Fruit fly (Drosophila melanogaster) whole organism, wandering third instar larva: Measurements from ENCODE around the gene mri.
A peak's percentile ranks its signal among the peaks of the same experiment; 100 is the strongest.

Experiments used
- Abd-B ChIP-seq: fragments of >200 bp; optimal IDR thresholded peaks from 2 replicates; lab custom pipeline; 2017; ENCODE audit warnings: missing biosample characterization, missing genetic modification characterization
- CG32264 ChIP-seq: fragments of 200-800 bp; sonication (Bioruptor generic); optimal IDR thresholded peaks from 2 replicates; lab custom pipeline; 2016; ENCODE audit warnings: missing biosample characterization, missing genetic modification characterization
- CG9705 ChIP-seq: fragments of 200-800 bp; sonication (Bioruptor generic); optimal IDR thresholded peaks from 2 replicates; lab custom pipeline; 2018; ENCODE audit warnings: missing biosample characterization, mild to moderate bottlenecking, missing genetic modification characterization
- CrebA ChIP-seq: fragments of 200-800 bp; sonication (Bioruptor generic); optimal IDR thresholded peaks from 2 replicates; lab custom pipeline; 2016; ENCODE audit warnings: missing biosample characterization, mild to moderate bottlenecking, missing genetic modification characterization, borderline replicate concordance
- Dfd ChIP-seq: fragments of >200 bp; optimal IDR thresholded peaks from 2 replicates; lab custom pipeline; 2017; ENCODE audit warnings: missing biosample characterization, missing genetic modification characterization
- Dif ChIP-seq: fragments of 200-275, 200-300 bp; sonication (Bioruptor generic); optimal IDR thresholded peaks from 2 replicates; lab custom pipeline; 2018; ENCODE audit warnings: missing biosample characterization, missing genetic modification characterization; ENCODE audit not compliant: partially characterized antibody
- GATAd ChIP-seq: sonication (Bioruptor generic); optimal IDR thresholded peaks from 2 replicates; lab custom pipeline; 2016; ENCODE audit warnings: missing biosample characterization, missing genetic modification characterization
- HLH106 ChIP-seq: fragments of 200-800 bp; optimal IDR thresholded peaks from 3 replicates; lab custom pipeline; 2019; ENCODE audit warnings: missing biosample characterization, mild to moderate bottlenecking, missing genetic modification characterization, moderate library complexity
- Hnf4 ChIP-seq: fragments of 200-800 bp; sonication (Bioruptor generic); optimal IDR thresholded peaks from 2 replicates; lab custom pipeline; 2016; ENCODE audit warnings: missing biosample characterization, mild to moderate bottlenecking, missing genetic modification characterization
- Hr78 ChIP-seq: fragments of >200 bp; optimal IDR thresholded peaks from 2 replicates; lab custom pipeline; 2017; ENCODE audit warnings: missing biosample characterization, missing genetic modification characterization
- Hr83 ChIP-seq: fragments of 200-300 bp; sonication (Bioruptor generic); optimal IDR thresholded peaks from 2 replicates; lab custom pipeline; 2016; ENCODE audit warnings: missing biosample characterization, mild to moderate bottlenecking, missing genetic modification characterization, moderate library complexity; ENCODE audit not compliant: poor library complexity, severe bottlenecking
- Jra ChIP-seq: sonication (Bioruptor generic); optimal IDR thresholded peaks from 2 replicates; lab custom pipeline; 2016; ENCODE audit warnings: missing biosample characterization, missing genetic modification characterization
- Mio ChIP-seq: sonication (Bioruptor generic); optimal IDR thresholded peaks from 2 replicates; lab custom pipeline; 2016; ENCODE audit warnings: missing biosample characterization, missing genetic modification characterization
- N ChIP-seq: fragments of >200 bp; optimal IDR thresholded peaks from 2 replicates; lab custom pipeline; 2018; ENCODE audit warnings: missing biosample characterization, missing external identifiers, missing genetic modification characterization
- OdsH ChIP-seq: fragments of 200-800 bp; sonication (Bioruptor generic); optimal IDR thresholded peaks from 2 replicates; lab custom pipeline; 2016; ENCODE audit warnings: missing biosample characterization, mild to moderate bottlenecking, missing genetic modification characterization
- Rel ChIP-seq, 2 experiments: fragments of 200-800 bp; sonication (Bioruptor generic) in 1 of 2; optimal IDR thresholded peaks; 2 replicates in 1 of 2; 3 replicates in 1 of 2; lab custom pipeline; 2016 to 2019; ENCODE audit warnings: mild to moderate bottlenecking in 2 of 2, missing biosample characterization in 2 of 2, missing genetic modification characterization in 2 of 2, moderate library complexity in 1 of 2
- Sp1 ChIP-seq: fragments of 200-800 bp; sonication (Bioruptor generic); optimal IDR thresholded peaks from 3 replicates; lab custom pipeline; 2019; ENCODE audit warnings: missing biosample characterization, mild to moderate bottlenecking, missing genetic modification characterization, moderate library complexity
- Vsx2 ChIP-seq: fragments of 200-300, 225-300 bp; sonication (Bioruptor generic); optimal IDR thresholded peaks from 2 replicates; lab custom pipeline; 2018; ENCODE audit warnings: missing biosample characterization, missing genetic modification characterization; ENCODE audit not compliant: partially characterized antibody
- br ChIP-seq: fragments of 200-800 bp; sonication (Bioruptor generic); optimal IDR thresholded peaks from 2 replicates; lab custom pipeline; 2016; ENCODE audit warnings: missing biosample characterization, missing genetic modification characterization
- brk ChIP-seq: fragments of 200-800 bp; sonication (Bioruptor generic); optimal IDR thresholded peaks from 2 replicates; lab custom pipeline; 2016; ENCODE audit warnings: missing biosample characterization, mild to moderate bottlenecking, missing genetic modification characterization
- dl ChIP-seq, 2 experiments: fragments of 175-275, 200-275 bp in 1 of 2; fragments of 200-275 bp in 1 of 2; sonication (Bioruptor generic); optimal IDR thresholded peaks; lab custom pipeline; 2018; ENCODE audit warnings: mild to moderate bottlenecking in 2 of 2, missing biosample characterization in 2 of 2, missing genetic modification characterization in 2 of 2, moderate library complexity in 2 of 2; ENCODE audit not compliant: partially characterized antibody in 2 of 2, insufficient read depth in 1 of 2
- dmrt93B ChIP-seq: fragments of 200-800 bp; sonication (Bioruptor generic); optimal IDR thresholded peaks from 2 replicates; lab custom pipeline; 2018; ENCODE audit warnings: missing biosample characterization, mild to moderate bottlenecking, missing genetic modification characterization
- dsf ChIP-seq: sonication (Bioruptor generic); optimal IDR thresholded peaks from 2 replicates; lab custom pipeline; 2016; ENCODE audit warnings: missing biosample characterization, missing genetic modification characterization, borderline replicate concordance
- ey ChIP-seq: fragments of 200-800 bp; sonication (Bioruptor generic); optimal IDR thresholded peaks from 2 replicates; lab custom pipeline; 2016; ENCODE audit warnings: missing biosample characterization, missing genetic modification characterization
- foxo ChIP-seq, 2 experiments: fragments of 200-800 bp; sonication (Bioruptor generic); optimal IDR thresholded peaks; 2 replicates in 1 of 2; 3 replicates in 1 of 2; lab custom pipeline; 2016 to 2017; ENCODE audit warnings: missing biosample characterization in 2 of 2, missing genetic modification characterization in 2 of 2
- fru ChIP-seq: fragments of 200-800 bp; sonication (Bioruptor generic); optimal IDR thresholded peaks from 3 replicates; lab custom pipeline; 2016; ENCODE audit warnings: missing biosample characterization, mild to moderate bottlenecking, missing genetic modification characterization
- h ChIP-seq: fragments of 200-800 bp; sonication (Bioruptor generic); optimal IDR thresholded peaks from 3 replicates; lab custom pipeline; 2016; ENCODE audit warnings: missing biosample characterization, mild to moderate bottlenecking, missing genetic modification characterization
- pan ChIP-seq: fragments of >200 bp; optimal IDR thresholded peaks from 2 replicates; lab custom pipeline; 2017
- psq ChIP-seq: fragments of 200-800 bp; sonication (Bioruptor generic); optimal IDR thresholded peaks from 3 replicates; lab custom pipeline; 2017; ENCODE audit warnings: missing biosample characterization, mild to moderate bottlenecking, missing genetic modification characterization, moderate library complexity
- rgr ChIP-seq: fragments of 200-800 bp; sonication (Bioruptor generic); optimal IDR thresholded peaks from 3 replicates; lab custom pipeline; 2016; ENCODE audit warnings: missing biosample characterization, mild to moderate bottlenecking, missing genetic modification characterization
- sage ChIP-seq: fragments of 200-800 bp; sonication (Bioruptor generic); optimal IDR thresholded peaks from 2 replicates; lab custom pipeline; 2016; ENCODE audit warnings: missing biosample characterization, mild to moderate bottlenecking, missing genetic modification characterization
- sv ChIP-seq: fragments of 200-800 bp; sonication (Bioruptor generic); optimal IDR thresholded peaks from 3 replicates; lab custom pipeline; 2016; ENCODE audit warnings: missing biosample characterization, missing genetic modification characterization
- tai ChIP-seq: sonication (Bioruptor generic); optimal IDR thresholded peaks from 2 replicates; lab custom pipeline; 2016; ENCODE audit warnings: missing biosample characterization, missing genetic modification characterization
- usp ChIP-seq: fragments of >200 bp; optimal IDR thresholded peaks from 2 replicates; lab custom pipeline; 2017; ENCODE audit warnings: missing biosample characterization, missing genetic modification characterization

Gene mri

DNA sequence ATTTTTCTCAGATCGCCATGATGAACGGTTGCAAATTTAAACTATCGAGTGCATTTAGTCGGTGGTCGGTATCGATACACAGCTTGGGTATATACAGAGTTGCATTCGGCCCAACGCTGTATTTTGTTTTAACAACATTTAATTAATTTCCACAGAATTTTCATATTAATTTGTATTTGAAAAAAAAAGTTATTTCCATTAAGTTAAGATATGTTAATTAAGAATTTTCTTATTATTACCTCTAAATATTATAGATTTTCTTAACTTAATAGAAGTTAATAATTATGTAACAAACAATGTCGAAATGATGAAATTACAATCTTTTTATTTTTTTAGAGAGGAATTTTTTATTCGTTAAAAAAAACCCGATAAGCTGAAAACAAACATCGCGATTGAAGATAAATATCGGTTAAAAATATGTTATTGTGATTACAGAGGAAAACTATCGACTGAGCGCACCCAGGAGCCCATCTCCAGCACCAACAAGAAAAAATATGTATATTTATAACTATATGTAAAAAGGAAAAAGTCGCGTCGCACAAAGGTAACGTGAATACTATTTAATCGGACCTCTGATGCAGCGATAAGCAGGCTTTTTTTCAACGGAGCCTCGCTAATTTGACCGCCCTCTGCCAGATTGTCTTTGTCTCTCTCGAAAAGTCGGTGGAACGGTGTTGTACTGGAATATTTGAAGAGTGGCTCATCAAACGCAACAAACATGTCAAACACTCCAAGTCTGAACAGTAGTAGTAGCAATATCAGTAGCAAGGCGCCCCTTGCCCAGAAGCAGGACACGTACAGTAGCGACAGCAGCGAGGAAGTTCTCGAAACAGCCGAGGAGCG lies at the start of gene mri, which contains the start of gene rno:
mri (plus strand) TSS at position 421 of the 843 bp plus-strand sequence.
rno (minus strand) TSS at position 9 of the 843 bp plus-strand sequence.
- TF ChIP-seq CG9705 (GFP tag; lab: Kevin White, UChicago) (peak; percentile 57), Dfd (GFP tag; lab: Kevin White, UChicago) (no peak), foxo (GFP tag; optimal IDR thresholded peaks at IDR 0.05; lab: Kevin White, UChicago) (peak in 1 of 2 experiments; percentile 75), ey (GFP tag; lab: Kevin White, UChicago) (no peak), CG32264 (GFP tag; lab: Kevin White, UChicago) (no peak), usp (GFP tag; lab: Kevin White, UChicago) (no peak), tai (GFP tag; lab: Kevin White, UChicago) (no peak), rgr (GFP tag; lab: Kevin White, UChicago) (peak; percentile 73), Sp1 (peak; percentile 69), Abd-B (no peak), HLH106 (tag; lab: Kevin White, UChicago) (peak; percentile 78), OdsH (GFP tag; lab: Kevin White, UChicago) (peak; percentile 68), fru (peak; percentile 6), sv (GFP tag; lab: Kevin White, UChicago) (peak; percentile 12), Dif (GFP tag; lab: Kevin White, UChicago) (no peak), h (GFP tag; lab: Kevin White, UChicago) (peak; percentile 17), Hr83 (peak; percentile 89), Rel (GFP tag; optimal IDR thresholded peaks at IDR 0.05; lab: Kevin White, UChicago) (peak; percentile 6), Rel (tag; optimal IDR thresholded peaks at IDR 0.05; lab: Kevin White, UChicago) (no peak), dmrt93B (GFP tag; lab: Kevin White, UChicago) (peak; percentile 60), psq (GFP tag; lab: Kevin White, UChicago) (peak; percentile 52)

DNA sequence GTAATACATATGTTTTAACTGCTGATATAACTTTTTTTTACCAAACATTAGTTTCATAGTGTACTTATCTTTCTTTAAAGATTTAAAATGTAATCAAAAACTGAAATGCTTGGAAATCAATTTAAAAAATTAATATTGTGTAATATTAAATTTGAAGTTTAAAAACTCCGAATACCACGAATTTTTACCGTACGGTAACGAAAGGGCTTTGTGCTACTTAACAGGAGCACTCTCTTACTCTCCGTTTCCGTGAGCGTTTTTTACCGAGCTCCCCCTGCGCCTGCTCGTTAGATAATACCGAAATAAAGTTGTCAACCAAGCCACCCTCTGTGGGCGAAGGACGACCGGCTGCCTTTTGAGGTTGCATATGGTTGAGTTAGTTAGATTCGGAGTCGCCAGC lies 47.5 kb upstream of the mri start, which contains the start of the genes Dic61B and p130CAS:
Dic61B (minus strand) TSS at position 101 of the 400 bp plus-strand sequence.
p130CAS (plus strand) TSS at position 396 of the 400 bp plus-strand sequence.
- no peak for TF ChIP-seq br (GFP tag; lab: Kevin White, UChicago)

DNA sequence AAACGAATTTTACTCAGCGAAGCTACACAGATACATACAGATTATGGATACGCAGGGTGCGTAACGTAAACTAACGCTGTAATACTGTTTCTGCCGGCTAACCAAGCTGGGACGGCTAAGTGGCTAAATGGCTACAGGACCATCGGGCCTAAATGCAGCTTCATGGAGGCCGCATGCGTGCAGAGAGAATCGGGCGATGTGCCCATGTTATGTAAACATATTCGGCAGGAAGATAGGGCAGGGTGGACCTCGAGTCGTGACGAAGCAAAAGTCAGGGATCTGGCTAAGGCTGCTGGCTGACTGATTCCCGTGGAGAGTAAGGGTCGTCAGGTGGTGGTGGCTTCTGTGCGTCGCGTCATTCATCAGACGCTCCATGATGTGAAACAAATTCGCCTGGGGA lies 46.3 kb upstream of the mri start:
- TF ChIP-seq rgr (GFP tag; lab: Kevin White, UChicago) (no peak), usp (GFP tag; lab: Kevin White, UChicago) (no peak), br (GFP tag; lab: Kevin White, UChicago) (no peak), GATAd (GFP tag; lab: Kevin White, UChicago) (no peak), CrebA (GFP tag; lab: Kevin White, UChicago) (no peak), Hnf4 (no peak), Jra (GFP tag; lab: Kevin White, UChicago) (no peak), ey (GFP tag; lab: Kevin White, UChicago) (no peak)

DNA sequence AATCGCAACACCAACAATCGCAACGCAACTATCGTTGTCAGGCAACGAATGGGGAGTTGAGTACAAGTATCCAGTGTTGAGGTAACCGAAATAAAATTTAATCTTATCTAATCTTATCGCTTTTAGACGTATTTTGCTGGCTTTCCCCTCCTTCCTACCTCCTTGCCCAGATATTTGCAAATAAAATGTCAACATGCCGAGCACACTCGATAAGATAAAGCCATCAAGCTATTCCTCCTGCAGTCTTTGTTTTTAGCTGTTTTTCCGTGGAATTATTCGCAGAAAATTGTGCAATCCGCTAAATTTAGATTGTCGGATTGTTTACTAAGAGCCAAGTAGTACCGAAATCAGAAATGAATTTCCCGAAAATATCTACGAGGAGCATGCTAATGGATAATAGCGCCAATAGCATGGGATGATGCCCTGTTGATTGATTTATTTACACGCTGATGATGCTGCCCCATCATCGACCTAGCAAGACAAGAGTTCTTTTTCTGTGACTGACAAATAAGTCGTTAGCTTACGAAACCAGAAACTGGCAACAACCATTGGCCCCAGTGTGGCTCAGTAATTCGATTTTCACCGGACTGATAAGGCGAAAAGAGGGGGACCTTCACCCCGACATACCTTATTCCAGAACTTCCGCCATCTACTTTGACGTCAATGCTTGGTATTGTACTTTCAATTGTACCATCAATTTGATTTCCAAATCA lies 43.2 kb upstream of the mri start:
- no peak for TF ChIP-seq sv (GFP tag; lab: Kevin White, UChicago)
- TF ChIP-seq sage (GFP tag; lab: Kevin White, UChicago): no peak
- peak; percentile 9 for TF ChIP-seq Jra (GFP tag; lab: Kevin White, UChicago)
- TF ChIP-seq ey (GFP tag; lab: Kevin White, UChicago): no peak
- peak; percentile 4 for TF ChIP-seq Vsx2 (GFP tag; lab: Kevin White, UChicago)
- TF ChIP-seq CG32264 (GFP tag; lab: Kevin White, UChicago): no peak
- TF ChIP-seq N: no peak
- TF ChIP-seq rgr (GFP tag; lab: Kevin White, UChicago): peak; percentile 17
- TF ChIP-seq brk (GFP tag; lab: Kevin White, UChicago): peak; percentile 39
- peak; percentile 32 for TF ChIP-seq OdsH (GFP tag; lab: Kevin White, UChicago)
- TF ChIP-seq GATAd (GFP tag; lab: Kevin White, UChicago): no peak
- no peak for TF ChIP-seq Dfd (GFP tag; lab: Kevin White, UChicago)
- TF ChIP-seq pan: no peak
- TF ChIP-seq dsf (GFP tag; lab: Kevin White, UChicago): no peak
- TF ChIP-seq Rel (GFP tag; optimal IDR thresholded peaks at IDR 0.05; lab: Kevin White, UChicago): no peak
- peak; percentile 56 for TF ChIP-seq Rel (tag; optimal IDR thresholded peaks at IDR 0.05; lab: Kevin White, UChicago)
- TF ChIP-seq Hr78 (GFP tag; lab: Kevin White, UChicago): no peak
- peak; percentile 27 for TF ChIP-seq fru
- peak; percentile 6 for TF ChIP-seq br (GFP tag; lab: Kevin White, UChicago)
- no peak for TF ChIP-seq Sp1
- no peak for TF ChIP-seq Mio (GFP tag; lab: Kevin White, UChicago)
- TF ChIP-seq foxo (GFP tag; optimal IDR thresholded peaks at IDR 0.05; lab: Kevin White, UChicago): peak in 1 of 2 experiments; percentile 35
- TF ChIP-seq Abd-B: no peak
- peak; percentile 59 for TF ChIP-seq h (GFP tag; lab: Kevin White, UChicago)
- no peak for TF ChIP-seq usp (GFP tag; lab: Kevin White, UChicago)
- no peak for TF ChIP-seq dl (GFP tag; optimal IDR thresholded peaks at IDR 0.05; lab: Kevin White, UChicago; ENCODE audit: insufficient read depth in 1 of 2, partially characterized antibody in 2 of 2)
- TF ChIP-seq Hnf4: peak; percentile 35
- TF ChIP-seq CG9705 (GFP tag; lab: Kevin White, UChicago): no peak
- no peak for TF ChIP-seq CrebA (GFP tag; lab: Kevin White, UChicago)
- peak; percentile 6 for TF ChIP-seq psq (GFP tag; lab: Kevin White, UChicago)
